Worm (Caenorhabditis elegans): ENCODE measurements around the gene srx-22.

- TF ChIP-seq ets-4 (GFP tag; optimal IDR thresholded peaks at IDR 0.05) (no peak), ztf-26 (tag; optimal IDR thresholded peaks at IDR 0.05) (peak; percentile 16), lsy-27 (tag; optimal IDR thresholded peaks at IDR 0.05; ENCODE audit: borderline replicate concordance, insufficient read depth) (no peak), dpl-1 (GFP tag; optimal IDR thresholded peaks at IDR 0.05) (no peak), aptf-3 (GFP tag; IDR thresholded peaks at IDR 0.05) (no peak), lin-40 (tag; optimal IDR thresholded peaks at IDR 0.05) (peak; percentile 24), ama-1 (optimal IDR thresholded peaks at IDR 0.05) (peak; percentile 85), ama-1 (GFP tag; optimal IDR thresholded peaks at IDR 0.05) (no peak), nhr-120 (GFP tag; IDR thresholded peaks at IDR 0.05) (no peak), F39B2.1 (GFP tag; IDR thresholded peaks at IDR 0.05) (no peak)
These were observed 49.2 kb downstream of the srx-22 start for ce11 chrV:728822-729493.
